Worm (Caenorhabditis elegans) whole organism, L1 larva: Measurements from ENCODE around the gene ceh-76.
A peak's percentile ranks its signal among the peaks of the same experiment; 100 is the strongest.

Source experiments
- F16B12.6 ChIP-seq: fragments of 150-350 bp; optimal IDR thresholded peaks from 2 replicates; lab custom pipeline; 2014; ENCODE audit warnings: missing biosample characterization, missing genetic modification characterization
- Y116A8C.19 ChIP-seq: sonication (generic microtip); optimal IDR thresholded peaks from 2 replicates; lab custom pipeline; 2016; ENCODE audit warnings: missing compliant biosample characterization, missing genetic modification characterization, borderline replicate concordance
- aha-1 ChIP-seq: fragments of 150-350 bp; optimal IDR thresholded peaks from 2 replicates; lab custom pipeline; 2014; ENCODE audit warnings: missing biosample characterization, missing genetic modification characterization
- alr-1 ChIP-seq: fragments of 200-800 bp; sonication (Bioruptor generic); optimal IDR thresholded peaks from 2 replicates; lab custom pipeline; 2018; ENCODE audit warnings: borderline replicate concordance, mild to moderate bottlenecking, missing genetic modification characterization, missing compliant biosample characterization
- aly-2 ChIP-seq: fragments of 150-350 bp; optimal IDR thresholded peaks from 2 replicates; lab custom pipeline; 2014; ENCODE audit warnings: missing biosample characterization, missing genetic modification characterization
- blmp-1 ChIP-seq: fragments of 150-350 bp; optimal IDR thresholded peaks from 2 replicates; lab custom pipeline; 2014; ENCODE audit warnings: missing biosample characterization, missing genetic modification characterization
- ceh-90 ChIP-seq: sonication (generic microtip); optimal IDR thresholded peaks from 2 replicates; lab custom pipeline; 2016; ENCODE audit warnings: missing genetic modification characterization, missing compliant biosample characterization
- dpl-1 ChIP-seq, 3 experiments: fragments of 150-350 bp in 2 of 3; sonication (generic microtip) in 1 of 3; optimal IDR thresholded peaks; 2 replicates each; lab custom pipeline; 2014 to 2017; ENCODE audit warnings: missing biosample characterization in 3 of 3, missing genetic modification characterization in 3 of 3, missing genetic modification reagents in 3 of 3
- dsc-1 ChIP-seq: sonication (generic microtip); optimal IDR thresholded peaks from 2 replicates; lab custom pipeline; 2016; ENCODE audit warnings: mild to moderate bottlenecking, missing genetic modification characterization, missing compliant biosample characterization
- elt-2 ChIP-seq: sonication (generic microtip); optimal IDR thresholded peaks from 2 replicates; lab custom pipeline; 2016; ENCODE audit warnings: missing genetic modification characterization, mild to moderate bottlenecking, inconsistent platforms, missing compliant biosample characterization, missing genetic modification reagents
- elt-3 ChIP-seq, 6 experiments: fragments of 150-350 bp in 1 of 6; sonication (generic microtip); optimal IDR thresholded peaks; 2 replicates each; lab custom pipeline; 2017 to 2018; ENCODE audit warnings: missing biosample characterization in 6 of 6, missing genetic modification characterization in 6 of 6, inconsistent platforms in 1 of 6
- ets-5 ChIP-seq: fragments of 200-800 bp; sonication (Bioruptor generic); IDR thresholded peaks from 2 replicates; pipeline ENCODE4 v1.3.6; 2022; ENCODE audit warnings: missing genetic modification characterization, missing compliant biosample characterization
- fkh-4 ChIP-seq: sonication (generic microtip); optimal IDR thresholded peaks from 2 replicates; lab custom pipeline; 2016; ENCODE audit warnings: missing compliant biosample characterization, missing genetic modification characterization, borderline replicate concordance
- fkh-8 ChIP-seq: sonication (generic microtip); optimal IDR thresholded peaks from 2 replicates; lab custom pipeline; 2016; ENCODE audit warnings: mild to moderate bottlenecking, missing genetic modification characterization, missing compliant biosample characterization
- fos-1 ChIP-seq: fragments of 150-350 bp; optimal IDR thresholded peaks from 2 replicates; lab custom pipeline; 2014; ENCODE audit warnings: missing biosample characterization, missing genetic modification characterization
- grh-1 ChIP-seq: fragments of 200-800 bp; sonication (Bioruptor generic); IDR thresholded peaks from 2 replicates; pipeline ENCODE4 v1.3.6; 2022; ENCODE audit warnings: missing genetic modification reagents, missing genetic modification characterization, missing compliant biosample characterization
- hlh-17 ChIP-seq: fragments of 200-800 bp; sonication (Bioruptor generic); optimal IDR thresholded peaks from 2 replicates; lab custom pipeline; 2018; ENCODE audit warnings: missing genetic modification characterization, mild to moderate bottlenecking, missing compliant biosample characterization, moderate library complexity, borderline replicate concordance
- hlh-4 ChIP-seq: sonication (generic microtip); optimal IDR thresholded peaks from 2 replicates; lab custom pipeline; 2016; ENCODE audit warnings: mild to moderate bottlenecking, missing genetic modification characterization, missing compliant biosample characterization
- isw-1 ChIP-seq: fragments of 200-800 bp; sonication (Bioruptor generic); IDR thresholded peaks from 2 replicates; pipeline ENCODE4 v1.3.6; 2022; ENCODE audit warnings: missing genetic modification characterization, missing compliant biosample characterization
- lin-14 ChIP-seq: fragments of 200-800 bp; sonication (Bioruptor generic); optimal IDR thresholded peaks from 2 replicates; lab custom pipeline; 2018; ENCODE audit warnings: mild to moderate bottlenecking, missing genetic modification characterization, moderate library complexity, missing compliant biosample characterization
- lin-15B ChIP-seq: fragments of 150-350 bp; sonication (generic microtip); optimal IDR thresholded peaks from 3 replicates; lab custom pipeline; 2014; ENCODE audit warnings: missing biosample characterization, missing genetic modification characterization
- lin-35 ChIP-seq, 2 experiments: fragments of 150-350 bp; optimal IDR thresholded peaks; 2 replicates each; lab custom pipeline; 2014; ENCODE audit warnings: missing biosample characterization in 2 of 2, missing genetic modification characterization in 2 of 2, missing genetic modification reagents in 2 of 2
- lsy-2 ChIP-seq, 2 experiments: fragments of 150-350 bp; optimal IDR thresholded peaks; 2 replicates each; lab custom pipeline; 2014; ENCODE audit warnings: missing biosample characterization in 2 of 2, missing genetic modification characterization in 2 of 2
- mab-9 ChIP-seq: fragments of 200-800 bp; sonication (Bioruptor generic); IDR thresholded peaks from 2 replicates; pipeline ENCODE4 v1.3.6; 2022; ENCODE audit warnings: missing genetic modification reagents, missing genetic modification characterization, missing compliant biosample characterization
- mdl-1 ChIP-seq, 2 experiments: fragments of 150-350 bp; optimal IDR thresholded peaks; 2 replicates each; lab custom pipeline; 2014 to 2017; ENCODE audit warnings: missing biosample characterization in 2 of 2, missing genetic modification characterization in 2 of 2, inconsistent platforms in 1 of 2
- mep-1 ChIP-seq: fragments of 150-350 bp; optimal IDR thresholded peaks from 2 replicates; lab custom pipeline; 2014; ENCODE audit warnings: missing biosample characterization, missing genetic modification characterization
- nhr-20 ChIP-seq: sonication (generic microtip); optimal IDR thresholded peaks from 2 replicates; lab custom pipeline; 2016; ENCODE audit warnings: mild to moderate bottlenecking, missing genetic modification characterization, missing compliant biosample characterization
- nhr-237 ChIP-seq: fragments of 150-350 bp; optimal IDR thresholded peaks from 2 replicates; lab custom pipeline; 2014; ENCODE audit warnings: missing biosample characterization, missing genetic modification characterization
- nhr-28 ChIP-seq: fragments of 150-350 bp; optimal IDR thresholded peaks from 2 replicates; lab custom pipeline; 2014; ENCODE audit warnings: missing biosample characterization, missing genetic modification characterization
- nhr-47 ChIP-seq: sonication (generic microtip); optimal IDR thresholded peaks from 2 replicates; lab custom pipeline; 2016; ENCODE audit warnings: mild to moderate bottlenecking, missing genetic modification characterization, moderate library complexity, missing compliant biosample characterization
- nhr-76 ChIP-seq: sonication (generic microtip); optimal IDR thresholded peaks from 2 replicates; lab custom pipeline; 2017; ENCODE audit warnings: missing biosample characterization, missing genetic modification characterization
- nhr-77 ChIP-seq: fragments of 150-350 bp; optimal IDR thresholded peaks from 2 replicates; lab custom pipeline; 2014; ENCODE audit warnings: missing biosample characterization, missing genetic modification characterization
- nhr-90 ChIP-seq: sonication (generic microtip); optimal IDR thresholded peaks from 2 replicates; lab custom pipeline; 2016; ENCODE audit warnings: mild to moderate bottlenecking, missing genetic modification characterization, missing compliant biosample characterization; ENCODE audit not compliant: poor library complexity
- pag-3 ChIP-seq: sonication (generic microtip); optimal IDR thresholded peaks from 2 replicates; lab custom pipeline; 2017; ENCODE audit warnings: missing genetic modification characterization, mild to moderate bottlenecking, missing compliant biosample characterization, antibody characterized with exemption, borderline replicate concordance; ENCODE audit not compliant: insufficient read depth
- pax-3 ChIP-seq: fragments of 200-800 bp; sonication (Bioruptor generic); optimal IDR thresholded peaks from 2 replicates; lab custom pipeline; 2018; ENCODE audit warnings: mild to moderate bottlenecking, missing genetic modification characterization, moderate library complexity, missing compliant biosample characterization
- rnt-1 ChIP-seq: sonication (generic microtip); optimal IDR thresholded peaks from 2 replicates; lab custom pipeline; 2016; ENCODE audit warnings: mild to moderate bottlenecking, missing genetic modification characterization, moderate library complexity, missing compliant biosample characterization
- snu-23 ChIP-seq: sonication (generic microtip); optimal IDR thresholded peaks from 2 replicates; lab custom pipeline; 2016; ENCODE audit warnings: missing genetic modification characterization, missing compliant biosample characterization
- swsn-7 ChIP-seq: sonication (generic microtip); optimal IDR thresholded peaks from 2 replicates; lab custom pipeline; 2016; ENCODE audit warnings: missing genetic modification characterization, missing compliant biosample characterization
- tbx-2 ChIP-seq: sonication (generic microtip); optimal IDR thresholded peaks from 2 replicates; lab custom pipeline; 2016; ENCODE audit warnings: missing genetic modification characterization, missing compliant biosample characterization
- unc-130 ChIP-seq: fragments of 150-350 bp; optimal IDR thresholded peaks from 2 replicates; lab custom pipeline; 2017; ENCODE audit warnings: missing biosample characterization, missing genetic modification characterization, inconsistent platforms
- unc-86 ChIP-seq: sonication (generic microtip); optimal IDR thresholded peaks from 2 replicates; lab custom pipeline; 2016; ENCODE audit warnings: missing genetic modification characterization, missing compliant biosample characterization
- unc-98 ChIP-seq: fragments of 200-800 bp; sonication (Bioruptor generic); IDR thresholded peaks from 2 replicates; pipeline ENCODE4 v1.3.6; 2022; ENCODE audit warnings: missing genetic modification characterization, missing compliant biosample characterization
- vab-15 ChIP-seq: sonication (generic microtip); optimal IDR thresholded peaks from 2 replicates; lab custom pipeline; 2017; ENCODE audit warnings: missing genotype, mild to moderate bottlenecking, missing genetic modification characterization, missing compliant biosample characterization
- xbp-1 ChIP-seq: sonication (generic microtip); optimal IDR thresholded peaks from 2 replicates; lab custom pipeline; 2016; ENCODE audit warnings: missing genetic modification characterization, missing compliant biosample characterization
- ztf-11 ChIP-seq, 2 experiments: sonication (generic microtip); optimal IDR thresholded peaks; 2 replicates each; lab custom pipeline; 2016 to 2017; ENCODE audit warnings: missing genetic modification characterization in 2 of 2, missing biosample characterization in 1 of 2, missing compliant biosample characterization in 1 of 2
- ztf-4 ChIP-seq: fragments of 150-350 bp; optimal IDR thresholded peaks from 2 replicates; lab custom pipeline; 2014; ENCODE audit warnings: missing biosample characterization, missing genetic modification characterization

Gene ceh-76

ce11 chrV:7995878-7996277 lies 1.4 kb upstream of the ceh-76 start, which contains the start of gene Y97E10AR.2:
Gene Y97E10AR.2, plus strand, starts transcription at chrV:7996178.
- TF ChIP-seq nhr-237 (tag; lab: Kevin White, UChicago) (no peak), ztf-4 (tag; lab: Kevin White, UChicago) (no peak), elt-2 (no peak), mab-9 (no peak), hlh-17 (GFP tag; lab: Kevin White, UChicago) (no peak), unc-86 (tag; lab: Kevin White, UChicago) (no peak), ets-5 (GFP tag; lab: Robert Waterston, UW) (no peak), dsc-1 (tag; lab: Kevin White, UChicago) (no peak), unc-98 (GFP tag; lab: Robert Waterston, UW) (no peak)

ce11 chrV:7995165-7995564 lies 695 bp upstream of the ceh-76 start:
- no peak for TF ChIP-seq fos-1 (tag; lab: Kevin White, UChicago)
- no peak for TF ChIP-seq aha-1
- TF ChIP-seq blmp-1 (tag; lab: Kevin White, UChicago), result no peak
- TF ChIP-seq Y116A8C.19 (tag; lab: Kevin White, UChicago), result no peak
- no peak for TF ChIP-seq elt-2
- TF ChIP-seq nhr-76 (tag; lab: Kevin White, UChicago), result no peak
- no peak for TF ChIP-seq nhr-20 (tag; lab: Kevin White, UChicago)
- no peak for TF ChIP-seq lin-15B (tag; lab: Kevin White, UChicago)
- no peak for TF ChIP-seq fkh-8 (tag; lab: Kevin White, UChicago)
- TF ChIP-seq aly-2, result no peak
- no peak for TF ChIP-seq swsn-7 (tag; lab: Kevin White, UChicago)
- no peak for TF ChIP-seq pax-3 (tag; lab: Kevin White, UChicago)
- no peak for TF ChIP-seq nhr-77 (tag; lab: Kevin White, UChicago)
- no peak for TF ChIP-seq isw-1 (GFP tag; lab: Robert Waterston, UW)
- TF ChIP-seq hlh-17 (GFP tag; lab: Kevin White, UChicago), result no peak
- TF ChIP-seq ets-5 (GFP tag; lab: Robert Waterston, UW), result no peak
- no peak for TF ChIP-seq ztf-11 (tag; optimal IDR thresholded peaks at IDR 0.05; lab: Kevin White, UChicago)
- TF ChIP-seq nhr-28 (tag; lab: Kevin White, UChicago), result no peak
- TF ChIP-seq ceh-90 (tag; lab: Kevin White, UChicago), result no peak
- no peak for TF ChIP-seq rnt-1 (tag; lab: Kevin White, UChicago)

- TF ChIP-seq fkh-4 (no peak), tbx-2 (no peak), pag-3 (no peak), nhr-28 (tag; lab: Kevin White, UChicago) (no peak), lin-14 (no peak), nhr-90 (no peak), alr-1 (no peak)
These were observed 8.6 kb downstream of the ceh-76 start, which contains the start of gene Y97E10AL.1 for ce11 chrV:7985860-7986259. Gene Y97E10AL.1, plus strand, starts transcription at chrV:7986160.

- TF ChIP-seq lin-14 (peak; percentile 55), nhr-47 (tag; lab: Kevin White, UChicago) (peak; percentile 52), lsy-2 (tag; optimal IDR thresholded peaks at IDR 0.05; lab: Kevin White, UChicago) (peak; percentile 92 to 98), dpl-1 (GFP tag; optimal IDR thresholded peaks at IDR 0.05; lab: Kevin White, UChicago) (peak; percentile 20 to 60 (median 55)), nhr-20 (tag; lab: Kevin White, UChicago) (peak; percentile 54), mdl-1 (tag; optimal IDR thresholded peaks at IDR 0.05; lab: Kevin White, UChicago) (peak in 1 of 2 experiments; percentile 52), rnt-1 (tag; lab: Kevin White, UChicago) (peak; percentile 20), fos-1 (tag; lab: Kevin White, UChicago) (no peak), hlh-4 (tag; lab: Kevin White, UChicago) (no peak), blmp-1 (tag; lab: Kevin White, UChicago) (peak; percentile 64), unc-130 (tag; lab: Kevin White, UChicago) (peak; percentile 57), snu-23 (peak; percentile 62), F16B12.6 (tag; lab: Kevin White, UChicago) (peak; percentile 89), grh-1 (no peak), xbp-1 (peak; percentile 38), lin-35 (GFP tag; optimal IDR thresholded peaks at IDR 0.05; lab: Kevin White, UChicago) (peak; percentile 44 to 81), elt-3 (tag; optimal IDR thresholded peaks at IDR 0.05; lab: Kevin White, UChicago) (peak in 1 of 6 experiments; percentile 15), mep-1 (tag; lab: Kevin White, UChicago) (peak; percentile 76), vab-15 (tag; lab: Kevin White, UChicago) (no peak)
These were observed 11.0 kb downstream of the ceh-76 start, which contains the start of the genes natb-1 and abhd-12 for ce11 chrV:7983381-7984052. Gene natb-1, minus strand, starts transcription at chrV:7983431. Gene abhd-12, plus strand, starts transcription at chrV:7983879.
